Worm (Caenorhabditis elegans) whole organism, L3 larva: ENCODE data around the gene C15H7.3.
A peak's percentile ranks its signal among the peaks of the same experiment; 100 is the strongest.

Experiments
- R02D3.7 ChIP-seq: fragments of 150-350 bp; optimal IDR thresholded peaks from 2 replicates; lab custom pipeline; 2014; ENCODE audit warnings: missing biosample characterization, missing genetic modification characterization
- ZK546.5 ChIP-seq: sonication (generic microtip); optimal IDR thresholded peaks from 2 replicates; lab custom pipeline; 2017; ENCODE audit warnings: missing biosample characterization, missing genetic modification characterization
- aly-2 ChIP-seq: fragments of 150-350 bp; optimal IDR thresholded peaks from 2 replicates; lab custom pipeline; 2014; ENCODE audit warnings: missing biosample characterization, missing genetic modification characterization
- ama-1 ChIP-seq: fragments of 150-350 bp; optimal IDR thresholded peaks from 2 replicates; lab custom pipeline; 2018
- ceh-16 ChIP-seq: sonication (generic microtip); optimal IDR thresholded peaks from 2 replicates; lab custom pipeline; 2017; ENCODE audit warnings: missing biosample characterization, missing genetic modification characterization
- ceh-28 ChIP-seq: fragments of 150-350 bp; optimal IDR thresholded peaks from 2 replicates; lab custom pipeline; 2014; ENCODE audit warnings: missing biosample characterization, missing genetic modification reagents, missing genetic modification characterization
- ceh-82 ChIP-seq: fragments of 150-350 bp; optimal IDR thresholded peaks from 2 replicates; lab custom pipeline; 2014; ENCODE audit warnings: missing biosample characterization, missing genetic modification characterization
- ceh-9 ChIP-seq: sonication (generic microtip); optimal IDR thresholded peaks from 2 replicates; lab custom pipeline; 2018; ENCODE audit warnings: missing biosample characterization, missing genetic modification characterization
- daf-12 ChIP-seq: fragments of 150-350 bp; optimal IDR thresholded peaks from 2 replicates; lab custom pipeline; 2014; ENCODE audit warnings: missing biosample characterization, missing genetic modification reagents, missing genetic modification characterization
- egl-27 ChIP-seq: sonication (generic microtip); optimal IDR thresholded peaks from 4 replicates; lab custom pipeline; 2017; ENCODE audit warnings: missing biosample characterization, missing genetic modification reagents, missing genetic modification characterization
- egl-5 ChIP-seq: fragments of 150-350 bp; optimal IDR thresholded peaks from 2 replicates; lab custom pipeline; 2017; ENCODE audit warnings: missing biosample characterization, missing genetic modification reagents, missing genetic modification characterization, inconsistent platforms
- elt-1 ChIP-seq: fragments of 150-350 bp; optimal IDR thresholded peaks from 2 replicates; lab custom pipeline; 2014; ENCODE audit warnings: missing biosample characterization, missing genetic modification characterization
- elt-2 ChIP-seq: sonication (generic microtip); optimal IDR thresholded peaks from 2 replicates; lab custom pipeline; 2016; ENCODE audit warnings: missing genetic modification reagents, mild to moderate bottlenecking, missing genetic modification characterization, missing compliant biosample characterization
- elt-3 ChIP-seq, 3 experiments: fragments of 150-350 bp in 1 of 3; sonication (generic microtip) in 2 of 3; optimal IDR thresholded peaks; 2 replicates in 2 of 3; 4 replicates in 1 of 3; lab custom pipeline; 2014 to 2017; ENCODE audit warnings: missing biosample characterization in 3 of 3, missing genetic modification characterization in 3 of 3
- eor-1 ChIP-seq, 2 experiments: fragments of 150-350 bp; optimal IDR thresholded peaks; 2 replicates each; lab custom pipeline; 2014 to 2018; ENCODE audit warnings: missing biosample characterization in 2 of 2, missing genetic modification characterization in 2 of 2
- fkh-10 ChIP-seq: sonication (generic microtip); optimal IDR thresholded peaks from 2 replicates; lab custom pipeline; 2017; ENCODE audit warnings: missing biosample characterization, missing genetic modification reagents, missing genetic modification characterization
- fkh-2 ChIP-seq: fragments of 150-350 bp; optimal IDR thresholded peaks from 2 replicates; lab custom pipeline; 2014; ENCODE audit warnings: missing biosample characterization, missing genetic modification reagents, missing genetic modification characterization
- fos-1 ChIP-seq: fragments of 150-350 bp; optimal IDR thresholded peaks from 2 replicates; lab custom pipeline; 2014; ENCODE audit warnings: missing biosample characterization, missing genetic modification characterization
- hmg-11 ChIP-seq: sonication (generic microtip); optimal IDR thresholded peaks from 2 replicates; lab custom pipeline; 2016; ENCODE audit warnings: missing genetic modification characterization, missing compliant biosample characterization
- jun-1 ChIP-seq: fragments of 150-350 bp; optimal IDR thresholded peaks from 2 replicates; lab custom pipeline; 2014; ENCODE audit warnings: missing biosample characterization, missing genetic modification reagents, missing genetic modification characterization
- lin-15B ChIP-seq: fragments of 150-350 bp; optimal IDR thresholded peaks from 2 replicates; lab custom pipeline; 2014; ENCODE audit warnings: missing biosample characterization, missing genetic modification characterization
- lin-39 ChIP-seq: fragments of 150-350 bp; optimal IDR thresholded peaks from 2 replicates; lab custom pipeline; 2018; ENCODE audit warnings: missing biosample characterization, missing genetic modification reagents, missing genetic modification characterization
- lsy-12 ChIP-seq: sonication (generic microtip); optimal IDR thresholded peaks from 2 replicates; lab custom pipeline; 2016; ENCODE audit warnings: mild to moderate bottlenecking, missing genetic modification characterization, missing compliant biosample characterization
- mdl-1 ChIP-seq: fragments of 150-350 bp; optimal IDR thresholded peaks from 2 replicates; lab custom pipeline; 2014; ENCODE audit warnings: missing biosample characterization, missing genetic modification characterization
- mml-1 ChIP-seq: fragments of 150-350 bp; sonication (generic microtip); optimal IDR thresholded peaks from 3 replicates; lab custom pipeline; 2014; ENCODE audit warnings: missing biosample characterization, missing genetic modification characterization
- nfya-1 ChIP-seq: sonication (generic microtip); optimal IDR thresholded peaks from 2 replicates; lab custom pipeline; 2017; ENCODE audit warnings: missing genetic modification characterization, mild to moderate bottlenecking, missing compliant biosample characterization, antibody characterized with exemption, moderate library complexity; ENCODE audit not compliant: insufficient read depth
- nhr-11 ChIP-seq: fragments of 150-350 bp; optimal IDR thresholded peaks from 2 replicates; lab custom pipeline; 2014; ENCODE audit warnings: missing biosample characterization, missing genetic modification characterization
- nhr-12 ChIP-seq: fragments of 150-350 bp; optimal IDR thresholded peaks from 2 replicates; lab custom pipeline; 2014; ENCODE audit warnings: missing biosample characterization, missing genetic modification characterization
- nhr-23 ChIP-seq: fragments of 150-350 bp; optimal IDR thresholded peaks from 2 replicates; lab custom pipeline; 2014; ENCODE audit warnings: missing biosample characterization, missing genetic modification reagents, missing genetic modification characterization
- nhr-237 ChIP-seq: fragments of 150-350 bp; optimal IDR thresholded peaks from 2 replicates; lab custom pipeline; 2014; ENCODE audit warnings: missing biosample characterization, missing genetic modification characterization
- nhr-25 ChIP-seq: sonication (generic microtip); optimal IDR thresholded peaks from 2 replicates; lab custom pipeline; 2017; ENCODE audit warnings: missing biosample characterization, missing genetic modification characterization
- nhr-28 ChIP-seq: fragments of 150-350 bp; optimal IDR thresholded peaks from 2 replicates; lab custom pipeline; 2014; ENCODE audit warnings: missing biosample characterization, missing genetic modification characterization
- nhr-43 ChIP-seq: sonication (generic microtip); optimal IDR thresholded peaks from 2 replicates; lab custom pipeline; 2016; ENCODE audit warnings: mild to moderate bottlenecking, missing genetic modification characterization, missing compliant biosample characterization; ENCODE audit not compliant: poor library complexity, severe bottlenecking
- nhr-67 ChIP-seq: fragments of 150-350 bp; optimal IDR thresholded peaks from 2 replicates; lab custom pipeline; 2014; ENCODE audit warnings: missing biosample characterization, missing genetic modification characterization
- nhr-76 ChIP-seq: fragments of 150-350 bp; sonication (generic microtip); optimal IDR thresholded peaks from 5 replicates; lab custom pipeline; 2014; ENCODE audit warnings: missing biosample characterization, missing genetic modification characterization
- nhr-77 ChIP-seq: fragments of 150-350 bp; optimal IDR thresholded peaks from 2 replicates; lab custom pipeline; 2014; ENCODE audit warnings: missing biosample characterization, missing genetic modification characterization
- pha-4 ChIP-seq: fragments of 150-350 bp; optimal IDR thresholded peaks from 2 replicates; lab custom pipeline; 2014; ENCODE audit warnings: missing biosample characterization, missing genetic modification reagents, missing genetic modification characterization
- pqm-1 ChIP-seq: fragments of 150-350 bp; optimal IDR thresholded peaks from 2 replicates; lab custom pipeline; 2017; ENCODE audit warnings: missing biosample characterization, missing genetic modification characterization, inconsistent platforms
- sea-2 ChIP-seq: fragments of 150-350 bp; sonication (generic microtip); optimal IDR thresholded peaks from 4 replicates; lab custom pipeline; 2014; ENCODE audit warnings: missing biosample characterization, missing genetic modification reagents, missing genetic modification characterization
- skn-1 ChIP-seq: fragments of 150-350 bp; optimal IDR thresholded peaks from 2 replicates; lab custom pipeline; 2014; ENCODE audit warnings: missing biosample characterization, missing genetic modification characterization
- snpc-4 ChIP-seq: fragments of 150-350 bp; optimal IDR thresholded peaks from 2 replicates; lab custom pipeline; 2014; ENCODE audit warnings: missing biosample characterization, missing genetic modification characterization
- tbx-2 ChIP-seq: sonication (generic microtip); optimal IDR thresholded peaks from 2 replicates; lab custom pipeline; 2016; ENCODE audit warnings: mild to moderate bottlenecking, missing genetic modification characterization, missing compliant biosample characterization
- unc-39 ChIP-seq: sonication (generic microtip); optimal IDR thresholded peaks from 4 replicates; lab custom pipeline; 2017; ENCODE audit warnings: missing biosample characterization, missing genetic modification characterization
- unc-62 ChIP-seq: fragments of 150-350 bp; sonication (generic microtip); optimal IDR thresholded peaks from 4 replicates; lab custom pipeline; 2014; ENCODE audit warnings: missing biosample characterization, missing genetic modification reagents, missing genetic modification characterization
- zag-1 ChIP-seq: fragments of 150-350 bp; optimal IDR thresholded peaks from 2 replicates; lab custom pipeline; 2014; ENCODE audit warnings: missing biosample characterization, missing genetic modification characterization
- ztf-11 ChIP-seq: fragments of 150-350 bp; optimal IDR thresholded peaks from 2 replicates; lab custom pipeline; 2014; ENCODE audit warnings: missing biosample characterization, missing genetic modification characterization
- ztf-4 ChIP-seq: fragments of 150-350 bp; optimal IDR thresholded peaks from 2 replicates; lab custom pipeline; 2014; ENCODE audit warnings: missing biosample characterization, missing genetic modification characterization

C15H7.3 gene

ce11 chrIII:9629855-9630254 lies 21.9 kb downstream of the C15H7.3 start, which contains the start of gene rpac-19:
rpac-19 (minus strand) TSS chrIII:9629885.
- peak; percentile 56 for TF ChIP-seq egl-5 (tag; lab: Kevin White, UChicago)
- no peak for TF ChIP-seq nhr-77 (tag; lab: Kevin White, UChicago)
- peak; percentile 77 for TF ChIP-seq nhr-43
- TF ChIP-seq nhr-11, result no peak
- peak; percentile 37 for TF ChIP-seq nhr-25 (tag; lab: Kevin White, UChicago)
- TF ChIP-seq elt-1, result no peak
- TF ChIP-seq nhr-23 (tag; lab: Kevin White, UChicago), result peak; percentile 72
- no peak for TF ChIP-seq aly-2 (tag; lab: Kevin White, UChicago)
- no peak for TF ChIP-seq mml-1 (tag; lab: Kevin White, UChicago)
- TF ChIP-seq ztf-11 (tag; lab: Kevin White, UChicago), result no peak
- no peak for TF ChIP-seq nhr-28 (tag; lab: Kevin White, UChicago)
- peak; percentile 25 for TF ChIP-seq nhr-67 (tag; lab: Kevin White, UChicago)
- peak; percentile 29 for TF ChIP-seq tbx-2 (tag; lab: Kevin White, UChicago)
- peak; percentile 33 for TF ChIP-seq skn-1 (tag; lab: Kevin White, UChicago)
- no peak for TF ChIP-seq mdl-1 (tag; lab: Kevin White, UChicago)
- no peak for TF ChIP-seq pqm-1 (tag; lab: Kevin White, UChicago)
- TF ChIP-seq fkh-2 (tag; lab: Kevin White, UChicago), result no peak
- peak; percentile 80 for TF ChIP-seq lsy-12 (tag; lab: Kevin White, UChicago)
- TF ChIP-seq pha-4 (tag; lab: Kevin White, UChicago), result peak; percentile 82
- TF ChIP-seq fos-1, result no peak
- no peak for TF ChIP-seq ceh-16
- TF ChIP-seq nhr-76 (tag; lab: Kevin White, UChicago), result no peak
- TF ChIP-seq lin-39 (tag; lab: Kevin White, UChicago), result peak; percentile 16
- TF ChIP-seq R02D3.7, result no peak
- TF ChIP-seq elt-3 (tag; optimal IDR thresholded peaks at IDR 0.05; lab: Kevin White, UChicago), result no peak
- TF ChIP-seq unc-62 (GFP tag; lab: Kevin White, UChicago), result no peak
- TF ChIP-seq sea-2 (GFP tag; lab: Kevin White, UChicago), result no peak
- peak; percentile 80 for TF ChIP-seq elt-2 (tag; lab: Kevin White, UChicago)
- TF ChIP-seq lin-15B (tag; lab: Kevin White, UChicago), result peak; percentile 6
- no peak for TF ChIP-seq ztf-4
- TF ChIP-seq nfya-1 (tag; lab: Kevin White, UChicago), result peak; percentile 66
- TF ChIP-seq eor-1 (tag; optimal IDR thresholded peaks at IDR 0.05; lab: Kevin White, UChicago), result no peak
- no peak for TF ChIP-seq nhr-12
- no peak for TF ChIP-seq unc-39 (tag; lab: Kevin White, UChicago)
- TF ChIP-seq snpc-4 (tag; lab: Kevin White, UChicago), result peak; percentile 53
- TF ChIP-seq ceh-28 (tag; lab: Kevin White, UChicago), result no peak
- TF ChIP-seq hmg-11 (tag; lab: Kevin White, UChicago), result peak; percentile 71
- no peak for TF ChIP-seq nhr-237
- TF ChIP-seq ceh-9, result no peak
- TF ChIP-seq ceh-82, result no peak
- no peak for TF ChIP-seq ZK546.5 (tag; lab: Kevin White, UChicago)
- peak; percentile 93 for TF ChIP-seq ama-1
- peak; percentile 36 for TF ChIP-seq jun-1 (tag; lab: Kevin White, UChicago)
- TF ChIP-seq daf-12 (tag; lab: Kevin White, UChicago), result no peak
- no peak for TF ChIP-seq fkh-10 (GFP tag; lab: Kevin White, UChicago)
- TF ChIP-seq zag-1 (tag; lab: Kevin White, UChicago), result no peak
- no peak for TF ChIP-seq egl-27 (tag; lab: Kevin White, UChicago)
